Worm (Caenorhabditis elegans) whole organism, L1 larva: ENCODE data around the gene srlf-13.

Experiments
- hlh-17 ChIP-seq: fragments of 200-800 bp; sonication (Bioruptor generic); optimal IDR thresholded peaks from 2 replicates; lab custom pipeline; 2018; ENCODE audit warnings: missing genetic modification characterization, mild to moderate bottlenecking, missing compliant biosample characterization, moderate library complexity, borderline replicate concordance
- mdl-1 ChIP-seq, 2 experiments: fragments of 150-350 bp; optimal IDR thresholded peaks; 2 replicates each; lab custom pipeline; 2014 to 2017; ENCODE audit warnings: missing biosample characterization in 2 of 2, missing genetic modification characterization in 2 of 2, inconsistent platforms in 1 of 2
- nhr-19 ChIP-seq: fragments of 200-800 bp; sonication (Bioruptor generic); conservative IDR thresholded peaks from 2 replicates; pipeline ENCODE4 v1.3.6; 2022; ENCODE audit warnings: missing genetic modification characterization, missing compliant biosample characterization
- pag-3 ChIP-seq: sonication (generic microtip); optimal IDR thresholded peaks from 2 replicates; lab custom pipeline; 2017; ENCODE audit warnings: missing genetic modification characterization, mild to moderate bottlenecking, missing compliant biosample characterization, antibody characterized with exemption, borderline replicate concordance; ENCODE audit not compliant: insufficient read depth
- unc-62 ChIP-seq: fragments of 150-350 bp; optimal IDR thresholded peaks from 2 replicates; lab custom pipeline; 2014; ENCODE audit warnings: missing biosample characterization, missing genetic modification reagents, missing genetic modification characterization

- TF ChIP-seq pag-3, result no peak
- no peak for TF ChIP-seq nhr-19
- no peak for TF ChIP-seq unc-62 (GFP tag; lab: Kevin White, UChicago)
- no peak for TF ChIP-seq hlh-17 (GFP tag; lab: Kevin White, UChicago)
- no peak for TF ChIP-seq mdl-1 (tag; optimal IDR thresholded peaks at IDR 0.05; lab: Kevin White, UChicago)
Measured at ce11 chrIV:10904282-10904681, 7.9 kb upstream of the srlf-13 start, which contains the start of gene ZK596.3.
